Worm (Caenorhabditis elegans): ENCODE results near the gene F13E9.12.

DNA sequence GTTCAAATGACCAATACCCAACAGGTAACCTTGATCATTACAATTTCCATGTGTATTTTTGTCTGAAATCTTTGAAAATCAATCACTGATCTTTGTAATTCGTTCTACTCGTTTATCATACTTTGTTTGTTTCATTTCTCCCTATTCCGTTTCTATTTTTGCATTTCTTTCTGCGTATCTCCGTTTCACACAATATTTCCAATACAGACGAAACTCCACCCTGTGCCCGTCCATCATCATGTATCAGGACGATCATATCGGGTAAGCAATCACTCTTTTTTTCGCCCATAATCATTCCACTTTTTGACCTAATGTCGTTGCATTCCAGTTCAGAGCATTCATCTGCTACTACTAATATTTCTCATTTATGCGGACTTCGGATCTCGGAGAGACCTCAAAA, 35.3 kb upstream of the F13E9.12 start, which contains the start of gene pyk-2:
- TF ChIP-seq him-1 (tag; optimal IDR thresholded peaks at IDR 0.05) = no peak
- TF ChIP-seq W03F9.2 (tag; optimal IDR thresholded peaks at IDR 0.05) = no peak
- TF ChIP-seq dao-5 (tag; optimal IDR thresholded peaks at IDR 0.05) = no peak
